Worm (Caenorhabditis elegans) whole organism, L2 larva: ENCODE measurements around the gene dct-7.

ENCODE experiments used
- alr-1 ChIP-seq: fragments of 150-350 bp; optimal IDR thresholded peaks from 2 replicates; lab custom pipeline; 2014; ENCODE audit warnings: missing biosample characterization, missing genetic modification characterization
- aly-2 ChIP-seq: fragments of 150-350 bp; optimal IDR thresholded peaks from 2 replicates; lab custom pipeline; 2014; ENCODE audit warnings: missing biosample characterization, missing genetic modification characterization
- nhr-77 ChIP-seq: fragments of 150-350 bp; optimal IDR thresholded peaks from 2 replicates; lab custom pipeline; 2014; ENCODE audit warnings: missing biosample characterization, missing genetic modification characterization

DNA sequence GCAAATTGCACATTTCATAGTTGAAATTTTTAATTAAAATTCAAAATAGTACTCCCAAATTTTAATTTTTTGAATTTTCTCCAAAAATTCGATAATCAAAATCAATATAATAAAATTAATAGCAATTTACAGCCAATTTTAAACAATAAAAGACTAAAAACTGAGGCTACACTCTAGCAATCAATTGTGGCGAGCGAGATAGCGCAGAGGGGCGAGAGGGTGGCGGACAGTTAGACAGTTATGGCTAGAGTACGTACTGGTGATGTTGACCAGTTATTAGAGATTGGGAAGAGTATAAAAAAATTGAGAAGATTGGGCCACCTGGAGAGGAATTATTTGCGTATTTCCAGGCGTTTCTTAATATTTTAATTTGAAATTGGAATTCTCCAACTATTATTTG is 12.7 kb downstream of the dct-7 start, which contains the start of gene nhr-78:
- TF ChIP-seq nhr-77 (tag; lab: Kevin White, UChicago) (no peak), alr-1 (no peak), aly-2 (tag; lab: Kevin White, UChicago) (no peak)
